Worm (Caenorhabditis elegans) whole organism, late embryonic: Measurements from ENCODE around the gene B0281.1.
A peak's percentile ranks its signal among the peaks of the same experiment; 100 is the strongest.

Experiments used
- C08G9.2 ChIP-seq: sonication (generic microtip); optimal IDR thresholded peaks from 2 replicates; lab custom pipeline; 2016; ENCODE audit warnings: mild to moderate bottlenecking, missing genetic modification characterization, moderate library complexity, missing compliant biosample characterization
- C38D4.7 ChIP-seq: fragments of 200-800 bp; sonication (Bioruptor generic); optimal IDR thresholded peaks from 2 replicates; lab custom pipeline; 2018; ENCODE audit warnings: mild to moderate bottlenecking, missing genetic modification characterization, moderate library complexity, missing compliant biosample characterization
- T23F11.4 ChIP-seq: fragments of 200-800 bp; sonication (Bioruptor generic); optimal IDR thresholded peaks from 2 replicates; lab custom pipeline; 2018; ENCODE audit warnings: mild to moderate bottlenecking, missing genetic modification characterization, missing compliant biosample characterization
- Y22D7AL.16 ChIP-seq: sonication (generic microtip); optimal IDR thresholded peaks from 2 replicates; lab custom pipeline; 2016; ENCODE audit warnings: missing genetic modification characterization, missing compliant biosample characterization
- ahr-1 ChIP-seq: sonication (generic microtip); optimal IDR thresholded peaks from 2 replicates; lab custom pipeline; 2016; ENCODE audit warnings: missing genetic modification characterization, missing compliant biosample characterization
- ceh-14 ChIP-seq: sonication (generic microtip); optimal IDR thresholded peaks from 2 replicates; lab custom pipeline; 2016; ENCODE audit warnings: missing genotype, missing genetic modification characterization, missing compliant biosample characterization
- ceh-2 ChIP-seq: sonication (generic microtip); optimal IDR thresholded peaks from 2 replicates; lab custom pipeline; 2016; ENCODE audit warnings: missing genotype, missing genetic modification characterization, missing compliant biosample characterization
- ceh-22 ChIP-seq: sonication (generic microtip); optimal IDR thresholded peaks from 2 replicates; lab custom pipeline; 2017; ENCODE audit warnings: missing biosample characterization, missing genetic modification characterization
- ceh-24 ChIP-seq: sonication (generic microtip); optimal IDR thresholded peaks from 2 replicates; lab custom pipeline; 2016; ENCODE audit warnings: mild to moderate bottlenecking, missing genetic modification characterization, missing compliant biosample characterization
- ceh-31 ChIP-seq: sonication (generic microtip); optimal IDR thresholded peaks from 2 replicates; lab custom pipeline; 2016; ENCODE audit warnings: missing genetic modification characterization, missing compliant biosample characterization
- ceh-34 ChIP-seq: sonication (generic microtip); optimal IDR thresholded peaks from 2 replicates; lab custom pipeline; 2016; ENCODE audit warnings: mild to moderate bottlenecking, missing genetic modification characterization, missing compliant biosample characterization
- ceh-45 ChIP-seq: fragments of 200-800 bp; sonication (Bioruptor generic); IDR thresholded peaks from 2 replicates; pipeline ENCODE4 v1.3.6; 2022; ENCODE audit warnings: missing genetic modification reagents, missing genetic modification characterization, missing compliant biosample characterization
- ceh-48 ChIP-seq: sonication (generic microtip); optimal IDR thresholded peaks from 2 replicates; lab custom pipeline; 2016; ENCODE audit warnings: missing genetic modification characterization, inconsistent platforms, missing compliant biosample characterization
- ceh-6 ChIP-seq: fragments of 200-800 bp; sonication (Bioruptor generic); optimal IDR thresholded peaks from 2 replicates; lab custom pipeline; 2018; ENCODE audit warnings: mild to moderate bottlenecking, missing genetic modification characterization, missing compliant biosample characterization
- dmd-4 ChIP-seq: sonication (generic microtip); optimal IDR thresholded peaks from 2 replicates; lab custom pipeline; 2016; ENCODE audit warnings: borderline replicate concordance, missing genetic modification characterization, missing compliant biosample characterization
- dve-1 ChIP-seq: sonication (generic microtip); optimal IDR thresholded peaks from 2 replicates; lab custom pipeline; 2017; ENCODE audit warnings: antibody characterized with exemption, mild to moderate bottlenecking, missing genetic modification characterization, missing compliant biosample characterization
- elt-2 ChIP-seq: sonication (generic microtip); optimal IDR thresholded peaks from 2 replicates; lab custom pipeline; 2016; ENCODE audit warnings: missing genetic modification reagents, missing genetic modification characterization, missing compliant biosample characterization
- ets-4 ChIP-seq: sonication (generic microtip); optimal IDR thresholded peaks from 2 replicates; lab custom pipeline; 2016; ENCODE audit warnings: missing genetic modification characterization, missing compliant biosample characterization
- eyg-1 ChIP-seq: sonication (generic microtip); optimal IDR thresholded peaks from 2 replicates; lab custom pipeline; 2016; ENCODE audit warnings: missing genotype, missing genetic modification characterization, missing compliant biosample characterization
- gmeb-2 ChIP-seq: sonication (generic microtip); optimal IDR thresholded peaks from 2 replicates; lab custom pipeline; 2016; ENCODE audit warnings: missing genetic modification characterization, inconsistent platforms, missing compliant biosample characterization
- hlh-13 ChIP-seq: fragments of 200-800 bp; sonication (Bioruptor generic); optimal IDR thresholded peaks from 2 replicates; lab custom pipeline; 2018; ENCODE audit warnings: mild to moderate bottlenecking, missing genetic modification characterization, missing compliant biosample characterization
- hlh-30 ChIP-seq: sonication (generic microtip); optimal IDR thresholded peaks from 2 replicates; lab custom pipeline; 2017; ENCODE audit warnings: antibody characterized with exemption, missing genetic modification characterization, missing compliant biosample characterization; ENCODE audit not compliant: insufficient read depth
- hlh-6 ChIP-seq: sonication (generic microtip); optimal IDR thresholded peaks from 2 replicates; lab custom pipeline; 2016; ENCODE audit warnings: missing genotype, missing genetic modification characterization, missing compliant biosample characterization
- hlh-8 ChIP-seq: sonication (generic microtip); optimal IDR thresholded peaks from 2 replicates; lab custom pipeline; 2016; ENCODE audit warnings: missing genotype, missing genetic modification characterization, missing compliant biosample characterization
- lin-11 ChIP-seq: fragments of 200-800 bp; sonication (Bioruptor generic); optimal IDR thresholded peaks from 2 replicates; lab custom pipeline; 2018; ENCODE audit warnings: mild to moderate bottlenecking, missing genetic modification characterization, missing compliant biosample characterization
- nfya-1 ChIP-seq: sonication (generic microtip); optimal IDR thresholded peaks from 2 replicates; lab custom pipeline; 2017; ENCODE audit warnings: missing genetic modification characterization, mild to moderate bottlenecking, missing compliant biosample characterization, antibody characterized with exemption, moderate library complexity
- nhr-11 ChIP-seq: fragments of 150-350 bp; optimal IDR thresholded peaks from 2 replicates; lab custom pipeline; 2014; ENCODE audit warnings: missing biosample characterization, missing genetic modification characterization
- nhr-232 ChIP-seq: sonication (generic microtip); optimal IDR thresholded peaks from 2 replicates; lab custom pipeline; 2016; ENCODE audit warnings: missing genetic modification characterization, missing compliant biosample characterization
- npax-4 ChIP-seq: sonication (generic microtip); optimal IDR thresholded peaks from 2 replicates; lab custom pipeline; 2016; ENCODE audit warnings: missing genetic modification characterization, missing compliant biosample characterization
- pax-1 ChIP-seq: fragments of 150-350 bp; optimal IDR thresholded peaks from 2 replicates; lab custom pipeline; 2014; ENCODE audit warnings: missing biosample characterization, missing genetic modification characterization
- pha-2 ChIP-seq: sonication (generic microtip); optimal IDR thresholded peaks from 2 replicates; lab custom pipeline; 2017; ENCODE audit warnings: mild to moderate bottlenecking, missing genetic modification characterization, missing compliant biosample characterization
- pha-4 ChIP-seq: fragments of 150-350 bp; optimal IDR thresholded peaks from 2 replicates; lab custom pipeline; 2018; ENCODE audit warnings: missing biosample characterization, missing genetic modification reagents, missing genetic modification characterization
- ref-2 ChIP-seq: sonication (generic microtip); optimal IDR thresholded peaks from 2 replicates; lab custom pipeline; 2016; ENCODE audit warnings: missing genetic modification characterization, missing compliant biosample characterization
- rnt-1 ChIP-seq: sonication (generic microtip); optimal IDR thresholded peaks from 2 replicates; lab custom pipeline; 2016; ENCODE audit warnings: missing genetic modification characterization, missing compliant biosample characterization
- sdc-2 ChIP-seq: sonication (generic microtip); optimal IDR thresholded peaks from 2 replicates; lab custom pipeline; 2016; ENCODE audit warnings: missing genotype, missing genetic modification characterization, missing compliant biosample characterization
- syd-9 ChIP-seq: sonication (generic microtip); optimal IDR thresholded peaks from 2 replicates; lab custom pipeline; 2016; ENCODE audit warnings: mild to moderate bottlenecking, missing genetic modification characterization, moderate library complexity, missing compliant biosample characterization
- ttx-3 ChIP-seq: sonication (generic microtip); optimal IDR thresholded peaks from 2 replicates; lab custom pipeline; 2016; ENCODE audit warnings: missing genetic modification reagents, missing genetic modification characterization, missing compliant biosample characterization
- unc-42 ChIP-seq: sonication (generic microtip); optimal IDR thresholded peaks from 2 replicates; lab custom pipeline; 2016; ENCODE audit warnings: missing genotype, missing genetic modification characterization, missing compliant biosample characterization
- ztf-16 ChIP-seq: sonication (generic microtip); optimal IDR thresholded peaks from 2 replicates; lab custom pipeline; 2017; ENCODE audit warnings: missing genetic modification characterization, missing compliant biosample characterization

The B0281.1 gene

DNA sequence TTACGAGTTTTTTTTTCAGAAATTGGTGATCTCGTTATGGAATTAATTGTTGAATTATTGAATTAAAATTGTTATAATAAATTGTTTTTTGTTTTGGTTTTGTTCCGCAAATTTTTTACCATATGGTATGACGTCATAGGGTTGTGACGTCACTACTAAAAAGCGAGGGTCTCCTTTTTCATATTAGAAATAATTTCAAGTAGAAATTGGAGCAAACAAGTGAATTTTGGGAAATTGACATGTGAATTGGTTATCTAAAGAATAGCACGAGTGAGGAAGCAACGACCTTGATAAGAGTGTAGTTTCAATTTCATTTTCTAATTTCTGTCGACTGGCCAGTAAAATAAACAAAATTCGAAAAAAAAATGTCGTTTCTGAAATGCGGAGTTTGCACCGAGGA is 22.7 kb downstream of the B0281.1 start, which contains the start of gene F43C11.7:
Gene F43C11.7, plus strand, starts transcription at position 326 of the 400 bp plus-strand sequence.
- TF ChIP-seq ttx-3 (no peak), ceh-22 (tag; lab: Kevin White, UChicago) (no peak)

DNA sequence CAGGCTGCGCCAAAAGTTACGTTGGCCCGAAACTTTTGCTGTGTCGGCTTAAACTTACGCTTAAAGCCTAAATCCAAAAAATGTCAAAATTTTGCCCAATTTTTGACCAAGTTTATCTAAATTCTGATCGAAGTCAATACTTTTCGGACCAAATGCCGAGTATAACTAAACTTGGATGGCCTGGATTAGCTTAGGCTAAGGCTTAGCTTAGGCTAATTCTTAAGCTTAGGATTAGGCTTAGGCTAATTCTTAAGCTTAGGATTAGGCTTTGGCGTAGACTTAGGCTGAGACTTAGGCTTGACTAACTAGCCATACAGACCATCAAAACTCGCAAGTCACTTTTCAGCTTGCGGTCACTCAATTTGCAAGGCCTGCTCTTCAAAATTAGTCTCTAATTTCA is 23.3 kb downstream of the B0281.1 start:
- no peak for TF ChIP-seq hlh-6 (tag; lab: Kevin White, UChicago)
- TF ChIP-seq dve-1 (tag; lab: Kevin White, UChicago): peak; percentile 60

DNA sequence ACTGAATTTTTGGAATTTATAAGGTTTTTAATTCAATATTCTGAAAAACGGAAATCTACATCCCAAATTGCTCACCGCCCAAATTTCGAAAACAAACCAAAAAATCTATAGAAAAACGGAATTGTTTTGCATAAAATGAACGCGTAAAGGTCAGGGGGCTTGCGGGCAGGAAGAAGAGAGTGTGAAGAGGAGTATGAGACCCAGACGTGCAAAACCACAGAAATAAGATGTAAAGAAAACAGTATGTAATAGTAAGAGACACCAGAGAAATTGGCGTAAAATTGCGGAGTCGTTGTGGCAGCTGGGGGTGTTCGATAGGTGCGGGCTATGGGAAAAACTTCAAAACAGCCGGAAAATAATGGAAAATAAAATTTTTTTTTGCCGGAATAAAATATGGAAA is 28.1 kb downstream of the B0281.1 start:
- TF ChIP-seq ahr-1 (tag; lab: Kevin White, UChicago): no peak
- TF ChIP-seq gmeb-2 (tag; lab: Kevin White, UChicago): no peak
- peak; percentile 28 for TF ChIP-seq nfya-1
- TF ChIP-seq rnt-1 (tag; lab: Kevin White, UChicago): peak; percentile 92

DNA sequence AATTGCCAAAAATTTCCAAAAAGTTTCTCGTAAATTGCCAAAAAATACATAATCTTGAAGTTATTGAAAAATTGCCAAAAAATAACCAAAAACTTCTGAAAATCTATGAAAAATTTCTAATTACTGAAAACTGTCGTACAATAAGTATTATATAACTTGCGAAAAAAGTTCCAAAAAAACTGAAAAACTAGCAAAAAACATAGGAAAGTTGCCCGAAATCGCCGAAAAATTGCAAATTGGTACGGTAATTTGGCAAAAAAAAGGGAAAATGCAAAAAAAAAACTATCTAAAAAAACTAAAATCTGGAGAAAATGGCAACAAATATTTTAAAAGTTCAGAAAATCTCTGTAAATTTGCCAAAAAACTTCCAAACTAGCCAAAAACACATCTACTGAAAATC is 28.6 kb downstream of the B0281.1 start, which contains the start of gene enri-1:
Gene enri-1, minus strand, starts transcription at position 101 of the 400 bp plus-strand sequence.
- TF ChIP-seq dmd-4: no peak
- TF ChIP-seq elt-2 (tag; lab: Kevin White, UChicago): no peak
- TF ChIP-seq pha-2 (tag; lab: Kevin White, UChicago): no peak
- TF ChIP-seq ceh-2 (tag; lab: Kevin White, UChicago): no peak
- no peak for TF ChIP-seq hlh-8 (tag; lab: Kevin White, UChicago)
- TF ChIP-seq Y22D7AL.16 (tag; lab: Kevin White, UChicago): no peak
- no peak for TF ChIP-seq pax-1 (tag; lab: Kevin White, UChicago)
- TF ChIP-seq ztf-16 (tag; lab: Kevin White, UChicago): no peak
- no peak for TF ChIP-seq ref-2 (tag; lab: Kevin White, UChicago)
- TF ChIP-seq C38D4.7: no peak
- TF ChIP-seq ceh-34: no peak
- no peak for TF ChIP-seq sdc-2 (tag; lab: Kevin White, UChicago)
- no peak for TF ChIP-seq ceh-14 (tag; lab: Kevin White, UChicago)

DNA sequence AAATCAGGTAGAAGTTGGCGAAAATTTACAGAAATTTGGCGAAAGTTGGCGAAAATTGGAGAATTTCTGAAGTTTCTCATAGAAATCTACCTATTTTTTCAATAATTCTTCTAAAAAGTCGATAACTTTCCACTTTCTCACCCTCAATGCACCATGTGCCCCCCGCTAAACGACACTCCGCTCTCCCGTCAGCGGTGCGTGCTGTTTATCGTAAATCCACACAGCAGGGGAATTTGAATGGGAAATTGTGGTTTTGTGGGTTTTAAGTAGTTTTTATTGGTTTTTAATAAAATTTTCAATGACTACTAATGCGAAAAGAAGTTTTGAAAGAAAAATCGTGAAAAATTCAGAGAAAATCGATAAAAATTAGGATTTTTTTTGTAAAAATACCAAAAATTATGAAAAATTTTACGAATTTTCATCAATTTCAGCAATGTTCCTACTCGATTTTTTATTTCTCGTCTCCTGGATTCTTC is 29.2 kb downstream of the B0281.1 start, which contains the start of gene F43C11.6:
Gene F43C11.6, plus strand, starts transcription at position 426 of the 476 bp plus-strand sequence.
- TF ChIP-seq ceh-48 (tag; lab: Kevin White, UChicago) (peak; percentile 20), C08G9.2 (tag; lab: Kevin White, UChicago) (no peak), ets-4 (no peak), rnt-1 (tag; lab: Kevin White, UChicago) (peak; percentile 28), ceh-31 (tag; lab: Kevin White, UChicago) (peak; percentile 12)

DNA sequence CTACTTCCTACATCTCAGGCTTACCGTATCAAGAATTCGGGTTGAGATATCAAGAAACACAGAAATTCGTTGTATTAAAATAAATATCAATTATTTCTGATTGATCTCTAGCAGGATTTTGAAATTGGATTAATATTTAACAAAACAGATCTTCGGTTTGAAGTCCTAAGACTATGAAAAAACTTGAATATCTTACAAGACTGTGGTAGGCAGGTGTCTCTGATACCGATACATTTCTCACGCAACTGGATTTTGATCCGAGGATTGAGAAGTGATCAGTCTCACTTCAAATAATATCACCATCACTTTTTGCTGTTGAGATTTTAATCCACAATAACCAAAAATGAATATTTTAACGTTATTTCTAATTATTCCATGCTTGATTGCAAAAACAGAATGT is 33.8 kb downstream of the B0281.1 start, which contains the start of gene F43C11.4:
Gene F43C11.4, plus strand, starts transcription at position 301 of the 400 bp plus-strand sequence.
- TF ChIP-seq elt-2 (tag; lab: Kevin White, UChicago) (no peak), lin-11 (tag; lab: Kevin White, UChicago) (no peak), T23F11.4 (GFP tag; lab: Kevin White, UChicago) (no peak), nhr-232 (tag; lab: Kevin White, UChicago) (no peak), pha-2 (tag; lab: Kevin White, UChicago) (no peak), ceh-6 (GFP tag; lab: Kevin White, UChicago) (no peak), hlh-30 (tag; lab: Kevin White, UChicago) (no peak), sdc-2 (tag; lab: Kevin White, UChicago) (no peak), eyg-1 (tag; lab: Kevin White, UChicago) (no peak), hlh-13 (GFP tag; lab: Kevin White, UChicago) (no peak), ceh-45 (GFP tag; lab: Robert Waterston, UW) (no peak), npax-4 (tag; lab: Kevin White, UChicago) (no peak), ceh-24 (tag; lab: Kevin White, UChicago) (no peak), pha-4 (tag; lab: Kevin White, UChicago) (no peak), unc-42 (tag; lab: Kevin White, UChicago) (no peak), nhr-11 (tag; lab: Kevin White, UChicago) (no peak), ceh-34 (no peak), syd-9 (tag; lab: Kevin White, UChicago) (no peak)
- TF ChIP-seq, all 69 proteins: peak for 0
